Worm (Caenorhabditis elegans): ENCODE results near the gene T26C5.4.

Gene T26C5.4

ce11 chrII:9213055-9213708 lies 37.1 kb downstream of the T26C5.4 start, which contains the start of gene znfx-1:
TSS of gene znfx-1 (plus strand) at chrII:9213658.
- peak; percentile 84 for TF ChIP-seq snpc-3.4 (tag; optimal IDR thresholded peaks at IDR 0.05)
- no peak for TF ChIP-seq nfya-2 (GFP tag; IDR thresholded peaks at IDR 0.05)
- TF ChIP-seq F23B12.7 (tag; optimal IDR thresholded peaks at IDR 0.05; ENCODE audit: insufficient read depth) = no peak
- TF ChIP-seq hlh-12 (tag; optimal IDR thresholded peaks at IDR 0.05) = no peak
- TF ChIP-seq bed-1 (GFP tag; IDR thresholded peaks at IDR 0.05) = no peak
- TF ChIP-seq F39B2.1 (GFP tag; IDR thresholded peaks at IDR 0.05) = no peak
- peak; percentile 86 for TF ChIP-seq madf-8 (GFP tag; conservative IDR thresholded peaks at IDR 0.05)
- no peak for TF ChIP-seq madf-10 (tag; optimal IDR thresholded peaks at IDR 0.05)
- no peak for TF ChIP-seq nhr-179 (tag; optimal IDR thresholded peaks at IDR 0.05)
- no peak for TF ChIP-seq nhr-120 (GFP tag; IDR thresholded peaks at IDR 0.05)
- TF ChIP-seq ztf-18 (tag; optimal IDR thresholded peaks at IDR 0.05) = no peak
- TF ChIP-seq ZK185.1 (tag; optimal IDR thresholded peaks at IDR 0.05; ENCODE audit: poor library complexity, severe bottlenecking) = no peak
- TF ChIP-seq ceh-79 (tag; optimal IDR thresholded peaks at IDR 0.05) = no peak
- no peak for TF ChIP-seq ceh-40 (GFP tag; IDR thresholded peaks at IDR 0.05)
- no peak for TF ChIP-seq nhr-27 (tag; optimal IDR thresholded peaks at IDR 0.05)
- no peak for TF ChIP-seq pbrm-1 (GFP tag; IDR thresholded peaks at IDR 0.05)
- no peak for TF ChIP-seq mel-28 (tag; optimal IDR thresholded peaks at IDR 0.05; ENCODE audit: borderline replicate concordance)
- TF ChIP-seq die-1 (tag; optimal IDR thresholded peaks at IDR 0.05) = no peak
- no peak for TF ChIP-seq repo-1 (tag; optimal IDR thresholded peaks at IDR 0.05)
- TF ChIP-seq gei-17 (GFP tag; optimal IDR thresholded peaks at IDR 0.05) = no peak
- no peak for TF ChIP-seq madf-3 (GFP tag; IDR thresholded peaks at IDR 0.05)
- no peak for TF ChIP-seq sdz-38 (tag; optimal IDR thresholded peaks at IDR 0.05)
- TF ChIP-seq hrde-1 (tag; optimal IDR thresholded peaks at IDR 0.05; ENCODE audit: borderline replicate concordance) = no peak
- no peak for TF ChIP-seq F57A8.1 (GFP tag; optimal IDR thresholded peaks at IDR 0.05)
- no peak for TF ChIP-seq C06A6.2 (GFP tag; conservative IDR thresholded peaks at IDR 0.05)
- TF ChIP-seq somi-1 (GFP tag; optimal IDR thresholded peaks at IDR 0.05) = no peak
- TF ChIP-seq K11D2.4 (GFP tag; IDR thresholded peaks at IDR 0.05) = no peak
- TF ChIP-seq rpc-1 (optimal IDR thresholded peaks at IDR 0.05) = no peak
- peak; percentile 0 for TF ChIP-seq rpc-1 (tag; optimal IDR thresholded peaks at IDR 0.05)
- TF ChIP-seq rec-8 (tag; optimal IDR thresholded peaks at IDR 0.05) = no peak
- TF ChIP-seq aptf-3 (GFP tag; IDR thresholded peaks at IDR 0.05) = no peak
- peak; percentile 75 for TF ChIP-seq F49E8.2 (tag; optimal IDR thresholded peaks at IDR 0.05; ENCODE audit: insufficient read depth)
- no peak for TF ChIP-seq attf-6 (GFP tag; IDR thresholded peaks at IDR 0.05)
- no peak for TF ChIP-seq K12H6.12 (tag; optimal IDR thresholded peaks at IDR 0.05)
- no peak for TF ChIP-seq atf-7 (tag; optimal IDR thresholded peaks at IDR 0.05)
- no peak for TF ChIP-seq B0336.3 (GFP tag; IDR thresholded peaks at IDR 0.05)
- TF ChIP-seq ceh-91 (GFP tag; IDR thresholded peaks at IDR 0.05) = peak; percentile 80
- no peak for TF ChIP-seq athp-1 (tag; optimal IDR thresholded peaks at IDR 0.05)
- TF ChIP-seq let-526 (GFP tag; IDR thresholded peaks at IDR 0.05) = no peak
- no peak for TF ChIP-seq unc-62 (GFP tag; optimal IDR thresholded peaks at IDR 0.05)
- TF ChIP-seq aptf-2 (GFP tag; conservative IDR thresholded peaks at IDR 0.05) = no peak
- TF ChIP-seq B0019.2 (GFP tag; conservative IDR thresholded peaks at IDR 0.05) = peak; percentile 60; the same call in 1 of the 2 replicates
- TF ChIP-seq snpc-1.3 (tag; optimal IDR thresholded peaks at IDR 0.05; ENCODE audit: insufficient read depth) = peak; percentile 62
- no peak for TF ChIP-seq hmg-20 (GFP tag; IDR thresholded peaks at IDR 0.05)
- no peak for TF ChIP-seq F55B11.4 (tag; optimal IDR thresholded peaks at IDR 0.05; ENCODE audit: borderline replicate concordance, insufficient read depth)
- no peak for TF ChIP-seq F10E7.11 (tag; optimal IDR thresholded peaks at IDR 0.05)
- TF ChIP-seq madf-6 (GFP tag; IDR thresholded peaks at IDR 0.05) = peak; percentile 96
- TF ChIP-seq let-607 (tag; optimal IDR thresholded peaks at IDR 0.05) = no peak
